Worm (Caenorhabditis elegans): ENCODE results near the gene F10E7.11.

The F10E7.11 gene

ce11 chrII:7144307-7144706, 21.6 kb upstream of the F10E7.11 start, which contains the start of gene npr-31:
TSS of gene npr-31 (plus strand) at chrII:7144607.
- TF ChIP-seq R02D3.7 (tag; optimal IDR thresholded peaks at IDR 0.05) (no peak), nhr-129 (tag; optimal IDR thresholded peaks at IDR 0.05) (no peak), F13H6.1 (tag; optimal IDR thresholded peaks at IDR 0.05) (no peak), lin-11 (tag; optimal IDR thresholded peaks at IDR 0.05) (no peak), nhr-10 (tag; optimal IDR thresholded peaks at IDR 0.05) (no peak), nhr-23 (tag; optimal IDR thresholded peaks at IDR 0.05) (no peak)

DNA sequence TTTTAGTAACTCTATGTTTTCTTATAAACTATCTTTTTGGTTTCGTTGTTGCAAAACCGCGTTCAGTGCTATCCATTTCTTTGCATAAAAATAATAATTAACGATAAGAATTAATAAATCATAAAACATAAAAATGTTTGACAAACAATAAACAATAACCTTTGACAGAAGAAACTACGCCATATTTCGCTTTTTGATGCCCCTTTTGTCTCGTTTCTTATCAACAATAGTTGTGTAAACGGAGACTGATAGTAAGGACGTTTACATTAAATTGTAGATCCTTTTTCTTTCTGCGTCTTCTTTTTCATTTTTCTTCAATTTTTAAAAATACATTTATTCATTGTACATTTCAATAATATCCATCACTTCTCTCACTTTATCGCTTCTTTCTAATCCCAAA, 16.4 kb upstream of the F10E7.11 start:
- TF ChIP-seq mdl-1 (tag; optimal IDR thresholded peaks at IDR 0.05) (no peak), fos-1 (tag; optimal IDR thresholded peaks at IDR 0.05) (peak; percentile 67), nhr-237 (tag; optimal IDR thresholded peaks at IDR 0.05) (no peak), F13H6.1 (tag; optimal IDR thresholded peaks at IDR 0.05) (no peak), aly-2 (tag; optimal IDR thresholded peaks at IDR 0.05) (no peak), gmeb-1 (tag; optimal IDR thresholded peaks at IDR 0.05) (no peak), dmd-4 (tag; optimal IDR thresholded peaks at IDR 0.05) (no peak), ama-1 (optimal IDR thresholded peaks at IDR 0.05) (no peak), sma-9 (GFP tag; optimal IDR thresholded peaks at IDR 0.05) (peak; percentile 54), sma-9 (tag; optimal IDR thresholded peaks at IDR 0.05) (no peak)

DNA sequence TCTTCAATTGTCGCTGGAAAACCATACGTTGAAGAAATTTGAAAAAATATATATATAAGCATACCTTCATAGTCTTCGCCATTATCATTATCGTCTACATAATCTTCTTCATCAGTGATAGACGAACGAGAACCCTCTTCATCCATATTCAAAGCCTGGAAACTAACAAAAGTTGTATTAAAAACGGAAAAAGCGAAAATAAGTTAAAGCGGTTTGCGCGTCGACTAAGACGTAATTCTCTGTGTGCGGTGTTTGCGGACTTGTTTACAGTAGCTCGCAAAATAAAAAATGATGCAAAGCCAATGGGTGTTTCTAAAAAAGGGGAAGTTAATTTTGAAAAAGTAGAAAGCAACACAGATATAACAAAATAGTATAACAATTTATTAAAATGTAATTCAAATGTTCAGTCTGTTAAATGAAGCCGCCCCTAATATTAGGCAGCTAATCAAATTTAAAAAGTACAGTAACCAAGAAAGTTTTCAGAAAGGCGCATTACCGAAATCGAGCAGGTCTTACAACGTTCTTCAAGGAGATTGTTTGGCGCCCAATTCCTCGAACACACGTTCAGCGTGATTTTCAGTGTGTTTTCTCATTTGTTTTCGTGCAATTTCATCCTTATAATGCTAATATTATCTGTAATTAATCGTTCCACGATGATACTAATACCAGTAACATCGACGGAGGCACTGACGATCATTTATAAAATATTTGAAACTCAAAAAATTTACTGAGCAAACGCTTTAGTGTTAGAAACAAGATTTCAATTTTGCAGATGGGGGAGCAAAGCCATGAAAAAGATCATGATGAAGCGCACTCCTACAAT, 9.4 kb upstream of the F10E7.11 start, which contains the start of the genes T07F8.4 and gld-3:
Gene T07F8.4, minus strand, starts transcription at position 162 of the 823 bp plus-strand sequence.
Gene gld-3, plus strand, starts transcription at position 773 of the 823 bp plus-strand sequence.
- TF ChIP-seq crh-2 (tag; optimal IDR thresholded peaks at IDR 0.05) (peak; percentile 12), mdl-1 (tag; optimal IDR thresholded peaks at IDR 0.05) (no peak), nhr-129 (tag; optimal IDR thresholded peaks at IDR 0.05) (peak; percentile 76), fos-1 (tag; optimal IDR thresholded peaks at IDR 0.05) (peak; percentile 33), C34F6.9 (tag; optimal IDR thresholded peaks at IDR 0.05) (peak; percentile 56), lsy-2 (tag; optimal IDR thresholded peaks at IDR 0.05) (peak; percentile 41 to 96)

DNA sequence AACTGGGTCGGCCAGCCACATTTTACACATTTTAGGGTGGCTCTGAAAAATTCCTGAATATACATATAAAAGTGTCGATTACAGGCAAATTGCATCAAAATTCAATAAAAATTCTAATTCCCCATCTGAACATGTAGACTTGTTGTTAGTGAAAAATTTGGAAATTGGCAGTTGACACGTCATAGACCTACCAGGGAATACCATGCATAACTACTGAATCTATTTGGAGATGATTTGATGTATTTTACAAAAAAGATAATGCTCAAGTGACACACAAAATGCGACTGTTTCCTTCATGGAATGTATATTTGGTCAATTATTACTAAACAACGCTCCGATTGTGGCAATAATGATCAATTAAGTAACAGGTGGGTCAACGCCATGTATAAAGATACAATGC, 3.8 kb upstream of the F10E7.11 start, which contains the start of gene F10E7.1:
Gene F10E7.1, plus strand, starts transcription at position 301 of the 400 bp plus-strand sequence.
- TF ChIP-seq lin-11 (tag; optimal IDR thresholded peaks at IDR 0.05) = no peak
- TF ChIP-seq snpc-4 (tag; optimal IDR thresholded peaks at IDR 0.05) = no peak
- TF ChIP-seq R02D3.7 (tag; optimal IDR thresholded peaks at IDR 0.05) = no peak
- TF ChIP-seq nhr-129 (tag; optimal IDR thresholded peaks at IDR 0.05) = no peak
- TF ChIP-seq aly-2 (tag; optimal IDR thresholded peaks at IDR 0.05) = no peak
- TF ChIP-seq egl-27 (tag; optimal IDR thresholded peaks at IDR 0.05) = no peak
- TF ChIP-seq mab-5 (tag; optimal IDR thresholded peaks at IDR 0.05) = no peak
- TF ChIP-seq nhr-12 (tag; optimal IDR thresholded peaks at IDR 0.05) = no peak
- TF ChIP-seq mbf-1 (tag; optimal IDR thresholded peaks at IDR 0.05) = no peak
- no peak for TF ChIP-seq unc-55 (GFP tag; optimal IDR thresholded peaks at IDR 0.05)
- TF ChIP-seq peb-1 (tag; optimal IDR thresholded peaks at IDR 0.05) = no peak
- TF ChIP-seq ama-1 (optimal IDR thresholded peaks at IDR 0.05) = no peak
- no peak for TF ChIP-seq nhr-11 (tag; optimal IDR thresholded peaks at IDR 0.05)
- TF ChIP-seq lin-13 (GFP tag; optimal IDR thresholded peaks at IDR 0.05) = no peak
- TF ChIP-seq nhr-6 (tag; optimal IDR thresholded peaks at IDR 0.05) = no peak
- TF ChIP-seq unc-39 (tag; optimal IDR thresholded peaks at IDR 0.05) = no peak
- no peak for TF ChIP-seq sma-3 (GFP tag; optimal IDR thresholded peaks at IDR 0.05)
- TF ChIP-seq zag-1 (tag; optimal IDR thresholded peaks at IDR 0.05) = no peak
- no peak for TF ChIP-seq ceh-16 (tag; optimal IDR thresholded peaks at IDR 0.05)

ce11 chrII:7121762-7122292, 865 bp downstream of the F10E7.11 start, which contains the start of gene F10E7.2:
TSS of gene F10E7.2 (plus strand) at chrII:7122242.
- TF ChIP-seq mab-5 (tag; optimal IDR thresholded peaks at IDR 0.05) (no peak), ceh-16 (tag; optimal IDR thresholded peaks at IDR 0.05) (no peak), alr-1 (tag; optimal IDR thresholded peaks at IDR 0.05) (no peak), unc-62 (GFP tag; optimal IDR thresholded peaks at IDR 0.05) (no peak), unc-39 (tag; optimal IDR thresholded peaks at IDR 0.05) (no peak), peb-1 (tag; optimal IDR thresholded peaks at IDR 0.05) (no peak), nhr-10 (tag; optimal IDR thresholded peaks at IDR 0.05) (no peak), dmd-4 (tag; optimal IDR thresholded peaks at IDR 0.05) (no peak), nhr-12 (tag; optimal IDR thresholded peaks at IDR 0.05) (no peak), lin-11 (tag; optimal IDR thresholded peaks at IDR 0.05) (no peak), nhr-25 (tag; optimal IDR thresholded peaks at IDR 0.05) (no peak), sma-9 (GFP tag; optimal IDR thresholded peaks at IDR 0.05) (no peak), sma-9 (tag; optimal IDR thresholded peaks at IDR 0.05) (no peak), snpc-4 (tag; optimal IDR thresholded peaks at IDR 0.05) (no peak), elt-1 (tag; optimal IDR thresholded peaks at IDR 0.05) (no peak), elt-3 (tag; optimal IDR thresholded peaks at IDR 0.05) (no peak), ceh-82 (tag; optimal IDR thresholded peaks at IDR 0.05) (no peak), blmp-1 (tag; optimal IDR thresholded peaks at IDR 0.05; ENCODE audit: insufficient read depth) (no peak), lsy-2 (tag; optimal IDR thresholded peaks at IDR 0.05) (no peak), Y55F3AM.14 (GFP tag; optimal IDR thresholded peaks at IDR 0.05) (no peak)
